Fruit fly (Drosophila melanogaster) whole organism, embryonic: ENCODE results near the gene CG31075.

ENCODE experiments used
- Abd-B ChIP-seq: fragments of 200-800 bp; sonication (Bioruptor generic); optimal IDR thresholded peaks from 2 replicates; lab custom pipeline; 2018; ENCODE audit warnings: missing biosample characterization, mild to moderate bottlenecking, missing genetic modification characterization, moderate library complexity
- Aef1 ChIP-seq: fragments of 200-800 bp; sonication (Bioruptor generic); IDR thresholded peaks from 3 replicates; pipeline ENCODE4 v1.3.6; 2022; ENCODE audit warnings: missing biosample characterization, missing genetic modification characterization
- Atf6 ChIP-seq: fragments of 200-800 bp; sonication (Bioruptor generic); IDR thresholded peaks from 2 replicates; pipeline ENCODE4 v1.3.6; 2022; ENCODE audit warnings: missing biosample characterization, missing genetic modification characterization
- Blimp-1 ChIP-seq: fragments of 200-800 bp; sonication (Bioruptor generic); optimal IDR thresholded peaks from 3 replicates; lab custom pipeline; 2018; ENCODE audit warnings: missing biosample characterization, missing genetic modification characterization, mild to moderate bottlenecking, moderate library complexity, missing genetic modification reagents
- CG10543 ChIP-seq: fragments of 200-800 bp; sonication (Bioruptor generic); optimal IDR thresholded peaks from 3 replicates; lab custom pipeline; 2017; ENCODE audit warnings: missing biosample characterization, mild to moderate bottlenecking, missing genetic modification characterization, moderate library complexity
- CG12219 ChIP-seq: fragments of 200-800 bp; sonication (Bioruptor generic); optimal IDR thresholded peaks from 3 replicates; lab custom pipeline; 2018; ENCODE audit warnings: missing biosample characterization, mild to moderate bottlenecking, missing genetic modification characterization
- CG15011 ChIP-seq: fragments of 200-800 bp; sonication (Bioruptor generic); optimal IDR thresholded peaks from 3 replicates; lab custom pipeline; 2018; ENCODE audit warnings: missing biosample characterization, mild to moderate bottlenecking, missing genetic modification characterization
- CG15479 ChIP-seq: fragments of 200-800 bp; sonication (Bioruptor generic); optimal IDR thresholded peaks from 3 replicates; lab custom pipeline; 2019; ENCODE audit warnings: missing biosample characterization, mild to moderate bottlenecking, missing genetic modification characterization, moderate library complexity
- CG17328 ChIP-seq: fragments of 200-800 bp; sonication (Bioruptor generic); IDR thresholded peaks from 2 replicates; pipeline ENCODE4 v1.3.6; 2022; ENCODE audit warnings: missing biosample characterization, missing genetic modification characterization
- CG17361 ChIP-seq: fragments of 200-800 bp; sonication (Bioruptor generic); IDR thresholded peaks from 3 replicates; pipeline ENCODE4 v1.3.6; 2022; ENCODE audit warnings: missing biosample characterization, missing genetic modification characterization
- CG18476 ChIP-seq: fragments of 200-800 bp; sonication (Bioruptor generic); optimal IDR thresholded peaks from 2 replicates; lab custom pipeline; 2016; ENCODE audit warnings: missing biosample characterization, mild to moderate bottlenecking, missing genetic modification characterization
- CG2875 ChIP-seq: fragments of 200-800 bp; sonication (Bioruptor generic); optimal IDR thresholded peaks from 2 replicates; lab custom pipeline; 2017; ENCODE audit warnings: missing biosample characterization, mild to moderate bottlenecking, missing genetic modification characterization, missing genetic modification reagents
- CG3281 ChIP-seq: fragments of 200-800 bp; sonication (Bioruptor generic); optimal IDR thresholded peaks from 3 replicates; lab custom pipeline; 2017; ENCODE audit warnings: missing biosample characterization, mild to moderate bottlenecking, missing genetic modification characterization
- CG3407 ChIP-seq: fragments of 200-800 bp; sonication (Bioruptor generic); optimal IDR thresholded peaks from 2 replicates; lab custom pipeline; 2018; ENCODE audit warnings: missing biosample characterization, mild to moderate bottlenecking, missing genetic modification characterization
- CG34376 ChIP-seq: fragments of 200-800 bp; sonication (Bioruptor generic); optimal IDR thresholded peaks from 2 replicates; lab custom pipeline; 2018; ENCODE audit warnings: missing biosample characterization, mild to moderate bottlenecking, missing genetic modification characterization
- CG4617 ChIP-seq: fragments of 200-800 bp; sonication (Bioruptor generic); optimal IDR thresholded peaks from 3 replicates; lab custom pipeline; 2016; ENCODE audit warnings: missing biosample characterization, missing genetic modification characterization, borderline replicate concordance
- CG6854 ChIP-seq: fragments of 200-800 bp; sonication (Bioruptor generic); optimal IDR thresholded peaks from 3 replicates; lab custom pipeline; 2017; ENCODE audit warnings: missing biosample characterization, mild to moderate bottlenecking, missing genetic modification characterization
- CG7357 ChIP-seq: fragments of 200-800 bp; sonication (Bioruptor generic); IDR thresholded peaks from 3 replicates; pipeline ENCODE4 v1.3.6; 2022; ENCODE audit warnings: missing biosample characterization, missing genetic modification characterization
- CG7839 ChIP-seq: fragments of 200-800 bp; sonication (Bioruptor generic); optimal IDR thresholded peaks from 3 replicates; lab custom pipeline; 2018; ENCODE audit warnings: missing biosample characterization, mild to moderate bottlenecking, missing genetic modification characterization, moderate library complexity
- CG8281 ChIP-seq: fragments of 200-800 bp; sonication (Bioruptor generic); optimal IDR thresholded peaks from 2 replicates; lab custom pipeline; 2018; ENCODE audit warnings: missing biosample characterization, mild to moderate bottlenecking, missing genetic modification characterization, moderate library complexity
- CG8290 ChIP-seq, 3 experiments: fragments of 200-800 bp; sonication (Bioruptor generic); optimal IDR thresholded peaks; 2 replicates each; lab custom pipeline; 2016 to 2019; ENCODE audit warnings: missing biosample characterization in 3 of 3, missing genetic modification characterization in 3 of 3, mild to moderate bottlenecking in 2 of 3, moderate library complexity in 1 of 3
- CG9215 ChIP-seq: fragments of 200-800 bp; sonication (Bioruptor generic); IDR thresholded peaks from 2 replicates; pipeline ENCODE4 v1.3.6; 2022; ENCODE audit warnings: missing biosample characterization, missing genetic modification characterization
- CG9609 ChIP-seq: fragments of 200-800 bp; sonication (Bioruptor generic); optimal IDR thresholded peaks from 3 replicates; lab custom pipeline; 2016; ENCODE audit warnings: missing biosample characterization, missing genetic modification characterization
- CG9797 ChIP-seq: fragments of 200-800 bp; sonication (Bioruptor generic); optimal IDR thresholded peaks from 3 replicates; lab custom pipeline; 2018; ENCODE audit warnings: missing biosample characterization, mild to moderate bottlenecking, missing genetic modification characterization
- Camta ChIP-seq: fragments of 200-800 bp; sonication (Bioruptor generic); optimal IDR thresholded peaks from 2 replicates; lab custom pipeline; 2016; ENCODE audit warnings: missing biosample characterization, missing genetic modification characterization
- CoRest ChIP-seq: fragments of 200-800 bp; sonication (Bioruptor generic); optimal IDR thresholded peaks from 3 replicates; lab custom pipeline; 2018; ENCODE audit warnings: missing biosample characterization, mild to moderate bottlenecking, missing genetic modification characterization, moderate library complexity
- CrebB ChIP-seq: fragments of 200-800 bp; sonication (Bioruptor generic); optimal IDR thresholded peaks from 3 replicates; lab custom pipeline; 2018; ENCODE audit warnings: missing biosample characterization, mild to moderate bottlenecking, missing genetic modification characterization
- D19B ChIP-seq: fragments of 200-800 bp; sonication (Bioruptor generic); optimal IDR thresholded peaks from 2 replicates; lab custom pipeline; 2017; ENCODE audit warnings: missing biosample characterization, mild to moderate bottlenecking, missing genetic modification characterization
- Dad ChIP-seq: fragments of 200-800 bp; sonication (Bioruptor generic); optimal IDR thresholded peaks from 3 replicates; lab custom pipeline; 2016; ENCODE audit warnings: missing biosample characterization, missing genetic modification characterization
- Dref ChIP-seq: fragments of 200-800 bp; sonication (Bioruptor generic); IDR thresholded peaks from 2 replicates; pipeline ENCODE4 v1.3.6; 2022; ENCODE audit warnings: missing biosample characterization, missing genetic modification characterization
- ERR ChIP-seq: fragments of 200-800 bp; sonication (Bioruptor generic); optimal IDR thresholded peaks from 2 replicates; lab custom pipeline; 2016; ENCODE audit warnings: missing biosample characterization, missing genetic modification characterization
- Fer2 ChIP-seq: fragments of 200-800 bp; sonication (Bioruptor generic); optimal IDR thresholded peaks from 2 replicates; lab custom pipeline; 2018; ENCODE audit warnings: missing biosample characterization, mild to moderate bottlenecking, missing genetic modification characterization, moderate library complexity
- H2.0 ChIP-seq: fragments of 200-800 bp; sonication (Bioruptor generic); IDR thresholded peaks from 2 replicates; pipeline ENCODE4 v1.3.6; 2022; ENCODE audit warnings: missing biosample characterization, missing genetic modification characterization
- HLHmδ ChIP-seq: fragments of 200-800 bp; sonication (Bioruptor generic); optimal IDR thresholded peaks from 2 replicates; lab custom pipeline; 2018; ENCODE audit warnings: missing biosample characterization, mild to moderate bottlenecking, missing genetic modification characterization, moderate library complexity
- MESR4 ChIP-seq: fragments of 200-800 bp; sonication (Bioruptor generic); optimal IDR thresholded peaks from 2 replicates; lab custom pipeline; 2018; ENCODE audit warnings: missing biosample characterization, mild to moderate bottlenecking, missing genetic modification characterization, moderate library complexity
- Nf-YA ChIP-seq: fragments of 200-800 bp; sonication (Bioruptor generic); IDR thresholded peaks from 2 replicates; pipeline ENCODE4 v1.3.6; 2022; ENCODE audit warnings: missing biosample characterization, missing genetic modification characterization
- bigmax ChIP-seq: fragments of 200-800 bp; sonication (Bioruptor generic); optimal IDR thresholded peaks from 2 replicates; lab custom pipeline; 2018; ENCODE audit warnings: missing biosample characterization, mild to moderate bottlenecking, missing genetic modification characterization
- bsh ChIP-seq, 2 experiments: fragments of 200-800 bp; sonication (Bioruptor generic); optimal IDR thresholded peaks; 2 replicates each; lab custom pipeline; 2017 to 2018; ENCODE audit warnings: mild to moderate bottlenecking in 2 of 2, missing biosample characterization in 2 of 2, missing genetic modification characterization in 2 of 2, moderate library complexity in 1 of 2
- crc ChIP-seq: fragments of 200-800 bp; sonication (Bioruptor generic); optimal IDR thresholded peaks from 2 replicates; lab custom pipeline; 2016; ENCODE audit warnings: missing biosample characterization, missing genetic modification characterization
- gcm ChIP-seq: fragments of 200-800 bp; sonication (Bioruptor generic); optimal IDR thresholded peaks from 2 replicates; lab custom pipeline; 2019; ENCODE audit warnings: missing biosample characterization, mild to moderate bottlenecking, missing genetic modification characterization, moderate library complexity
- gro ChIP-seq: fragments of 200-800 bp; sonication (Bioruptor generic); optimal IDR thresholded peaks from 2 replicates; lab custom pipeline; 2016; ENCODE audit warnings: missing biosample characterization, missing genetic modification characterization
- hkb ChIP-seq, 2 experiments: fragments of 200-800 bp in 1 of 2; fragments of >200 bp in 1 of 2; sonication (Bioruptor generic) in 1 of 2; IDR thresholded peaks in 1 of 2; optimal IDR thresholded peaks in 1 of 2; 2 replicates each; pipeline versions ENCODE4 v1.3.6 to Lab custom; 2017 to 2022; ENCODE audit warnings: missing biosample characterization in 1 of 2, missing genetic modification characterization in 1 of 2
- oc ChIP-seq: fragments of 200-800 bp; sonication (Bioruptor generic); optimal IDR thresholded peaks from 2 replicates; lab custom pipeline; 2018; ENCODE audit warnings: missing biosample characterization, mild to moderate bottlenecking, missing genetic modification characterization, moderate library complexity
- onecut ChIP-seq: fragments of 200-800 bp; sonication (Bioruptor generic); IDR thresholded peaks from 2 replicates; pipeline ENCODE4 v1.3.6; 2022; ENCODE audit warnings: missing biosample characterization, missing genetic modification characterization
- pita ChIP-seq: fragments of 200-800 bp; sonication (Bioruptor generic); optimal IDR thresholded peaks from 2 replicates; lab custom pipeline; 2017; ENCODE audit warnings: missing biosample characterization, mild to moderate bottlenecking, missing genetic modification characterization
- slp2 ChIP-seq: fragments of 200-800 bp; sonication (Bioruptor generic); optimal IDR thresholded peaks from 2 replicates; lab custom pipeline; 2016; ENCODE audit warnings: missing biosample characterization, missing genetic modification characterization
- stwl ChIP-seq: fragments of 200-800 bp; sonication (Bioruptor generic); optimal IDR thresholded peaks from 3 replicates; lab custom pipeline; 2018; ENCODE audit warnings: missing biosample characterization, mild to moderate bottlenecking, missing genetic modification characterization, moderate library complexity
- vfl ChIP-seq: fragments of 200-800 bp; sonication (Bioruptor generic); optimal IDR thresholded peaks from 2 replicates; lab custom pipeline; 2016; ENCODE audit warnings: missing biosample characterization, missing genetic modification characterization

Gene CG31075

dm6 chr3R:26968823-26969638 is 19.3 kb downstream of the CG31075 start (continued):
- TF ChIP-seq Atf6 (0 out of 2 replicates have a peak, but pooled peaks have one; percentile 32), CG9609 (no peak), CG3407 (no peak), CG17328 (GFP tag; lab: Robert Waterston, UW) (0 out of 2 replicates have a peak, but pooled peaks have one; percentile 26), CG34376 (GFP tag; lab: Kevin White, UChicago) (peak; percentile 41), MESR4 (GFP tag; lab: Kevin White, UChicago) (no peak), oc (tag; lab: Kevin White, UChicago) (no peak), vfl (GFP tag; lab: Kevin White, UChicago) (no peak), HLHmδ (no peak), Abd-B (GFP tag; lab: Kevin White, UChicago) (no peak), Nf-YA (GFP tag; lab: Robert Waterston, UW) (no peak), CG8290 (GFP tag; optimal IDR thresholded peaks at IDR 0.05; lab: Kevin White, UChicago) (no peak), CG8290 (tag; optimal IDR thresholded peaks at IDR 0.05; lab: Kevin White, UChicago) (no peak), CG7357 (GFP tag; lab: Robert Waterston, UW) (no peak), H2.0 (GFP tag; lab: Robert Waterston, UW) (no peak), CG3281 (GFP tag; lab: Kevin White, UChicago) (no peak), Dref (GFP tag; lab: Robert Waterston, UW) (no peak), crc (GFP tag; lab: Kevin White, UChicago) (no peak), CG17361 (GFP tag; lab: Robert Waterston, UW) (peak; percentile 52; the same call in 2 of the 3 replicates), CG4617 (GFP tag; lab: Kevin White, UChicago) (no peak), slp2 (GFP tag; lab: Kevin White, UChicago) (no peak), Aef1 (GFP tag; lab: Robert Waterston, UW) (no peak), CG9215 (GFP tag; lab: Robert Waterston, UW) (no peak), CG12219 (GFP tag; lab: Kevin White, UChicago) (no peak), CG9797 (GFP tag; lab: Kevin White, UChicago) (no peak), CG15011 (no peak), stwl (tag; lab: Kevin White, UChicago) (no peak), CrebB (tag; lab: Kevin White, UChicago) (no peak), CG6854 (GFP tag; lab: Kevin White, UChicago) (no peak), pita (GFP tag; lab: Kevin White, UChicago) (no peak), Camta (GFP tag; lab: Kevin White, UChicago) (no peak), gcm (GFP tag; lab: Kevin White, UChicago) (peak; percentile 21), bigmax (GFP tag; lab: Kevin White, UChicago) (no peak), onecut (GFP tag; lab: Robert Waterston, UW) (no peak), bsh (GFP tag; optimal IDR thresholded peaks at IDR 0.05; lab: Kevin White, UChicago) (peak in 1 of 2 experiments; percentile 58), Fer2 (tag; lab: Kevin White, UChicago) (no peak), D19B (GFP tag; lab: Kevin White, UChicago) (no peak), Dad (GFP tag; lab: Kevin White, UChicago) (no peak), CG15479 (GFP tag; lab: Kevin White, UChicago) (no peak), CG8281 (tag; lab: Kevin White, UChicago) (peak; percentile 20), gro (GFP tag; lab: Kevin White, UChicago) (no peak), ERR (no peak), CG10543 (no peak), Blimp-1 (GFP tag; lab: Kevin White, UChicago) (peak; percentile 45), CG18476 (no peak), CG2875 (GFP tag; lab: Kevin White, UChicago) (no peak), CoRest (tag; lab: Kevin White, UChicago) (peak; percentile 51), hkb (optimal IDR thresholded peaks at IDR 0.05; lab: Kevin White, UChicago) (no peak), hkb (GFP tag; IDR thresholded peaks at IDR 0.05; lab: Robert Waterston, UW) (no peak), CG7839 (peak; percentile 37)
